Worm (Caenorhabditis elegans) whole organism, late embryonic: ENCODE data around the gene cts-1.

ENCODE experiments used
- C08G9.2 ChIP-seq: sonication (generic microtip); optimal IDR thresholded peaks from 2 replicates; lab custom pipeline; 2016; ENCODE audit warnings: mild to moderate bottlenecking, missing genetic modification characterization, moderate library complexity, missing compliant biosample characterization
- K02D7.2 ChIP-seq: sonication (generic microtip); optimal IDR thresholded peaks from 2 replicates; lab custom pipeline; 2017; ENCODE audit warnings: mild to moderate bottlenecking, missing genetic modification characterization, missing compliant biosample characterization
- ceh-14 ChIP-seq: sonication (generic microtip); optimal IDR thresholded peaks from 2 replicates; lab custom pipeline; 2016; ENCODE audit warnings: missing genotype, missing genetic modification characterization, missing compliant biosample characterization
- ceh-19 ChIP-seq: fragments of 200-800 bp; sonication (Bioruptor generic); optimal IDR thresholded peaks from 2 replicates; lab custom pipeline; 2018; ENCODE audit warnings: mild to moderate bottlenecking, missing genetic modification characterization, missing compliant biosample characterization
- ceh-2 ChIP-seq: sonication (generic microtip); optimal IDR thresholded peaks from 2 replicates; lab custom pipeline; 2016; ENCODE audit warnings: missing genotype, missing genetic modification characterization, missing compliant biosample characterization
- ceh-30 ChIP-seq: fragments of 150-350 bp; optimal IDR thresholded peaks from 2 replicates; lab custom pipeline; 2014; ENCODE audit warnings: missing biosample characterization, missing genetic modification characterization
- ceh-31 ChIP-seq: sonication (generic microtip); optimal IDR thresholded peaks from 2 replicates; lab custom pipeline; 2016; ENCODE audit warnings: missing genetic modification characterization, missing compliant biosample characterization
- ceh-45 ChIP-seq: fragments of 200-800 bp; sonication (Bioruptor generic); IDR thresholded peaks from 2 replicates; pipeline ENCODE4 v1.3.6; 2022; ENCODE audit warnings: missing genetic modification reagents, missing genetic modification characterization, missing compliant biosample characterization
- ceh-48 ChIP-seq: sonication (generic microtip); optimal IDR thresholded peaks from 2 replicates; lab custom pipeline; 2016; ENCODE audit warnings: missing genetic modification characterization, inconsistent platforms, missing compliant biosample characterization
- ceh-6 ChIP-seq: fragments of 200-800 bp; sonication (Bioruptor generic); optimal IDR thresholded peaks from 2 replicates; lab custom pipeline; 2018; ENCODE audit warnings: mild to moderate bottlenecking, missing genetic modification characterization, missing compliant biosample characterization
- ceh-9 ChIP-seq: sonication (generic microtip); optimal IDR thresholded peaks from 2 replicates; lab custom pipeline; 2016; ENCODE audit warnings: mild to moderate bottlenecking, missing genetic modification characterization, inconsistent platforms, missing compliant biosample characterization
- elt-4 ChIP-seq: sonication (generic microtip); optimal IDR thresholded peaks from 2 replicates; lab custom pipeline; 2016; ENCODE audit warnings: missing genetic modification characterization, missing compliant biosample characterization
- ets-4 ChIP-seq: sonication (generic microtip); optimal IDR thresholded peaks from 2 replicates; lab custom pipeline; 2016; ENCODE audit warnings: missing genetic modification characterization, missing compliant biosample characterization
- eyg-1 ChIP-seq: sonication (generic microtip); optimal IDR thresholded peaks from 2 replicates; lab custom pipeline; 2016; ENCODE audit warnings: missing genotype, missing genetic modification characterization, missing compliant biosample characterization
- fax-1 ChIP-seq: sonication (generic microtip); optimal IDR thresholded peaks from 2 replicates; lab custom pipeline; 2016; ENCODE audit warnings: missing genotype, missing genetic modification characterization, missing compliant biosample characterization
- fkh-10 ChIP-seq: fragments of 150-350 bp; optimal IDR thresholded peaks from 2 replicates; lab custom pipeline; 2014; ENCODE audit warnings: missing biosample characterization, missing genetic modification reagents, missing genetic modification characterization
- fkh-6 ChIP-seq: sonication (generic microtip); optimal IDR thresholded peaks from 2 replicates; lab custom pipeline; 2016; ENCODE audit warnings: missing genetic modification characterization, missing compliant biosample characterization
- hlh-13 ChIP-seq: fragments of 200-800 bp; sonication (Bioruptor generic); optimal IDR thresholded peaks from 2 replicates; lab custom pipeline; 2018; ENCODE audit warnings: mild to moderate bottlenecking, missing genetic modification characterization, missing compliant biosample characterization
- hlh-15 ChIP-seq: sonication (generic microtip); optimal IDR thresholded peaks from 2 replicates; lab custom pipeline; 2016; ENCODE audit warnings: missing genetic modification characterization, missing compliant biosample characterization
- hlh-30 ChIP-seq: sonication (generic microtip); optimal IDR thresholded peaks from 2 replicates; lab custom pipeline; 2017; ENCODE audit warnings: antibody characterized with exemption, missing genetic modification characterization, missing compliant biosample characterization; ENCODE audit not compliant: insufficient read depth
- hlh-6 ChIP-seq: sonication (generic microtip); optimal IDR thresholded peaks from 2 replicates; lab custom pipeline; 2016; ENCODE audit warnings: missing genotype, missing genetic modification characterization, missing compliant biosample characterization
- hlh-8 ChIP-seq: sonication (generic microtip); optimal IDR thresholded peaks from 2 replicates; lab custom pipeline; 2016; ENCODE audit warnings: missing genotype, missing genetic modification characterization, missing compliant biosample characterization
- lin-11 ChIP-seq: fragments of 200-800 bp; sonication (Bioruptor generic); optimal IDR thresholded peaks from 2 replicates; lab custom pipeline; 2018; ENCODE audit warnings: mild to moderate bottlenecking, missing genetic modification characterization, missing compliant biosample characterization
- madf-2 ChIP-seq: sonication (generic microtip); optimal IDR thresholded peaks from 2 replicates; lab custom pipeline; 2017; ENCODE audit warnings: missing genetic modification characterization, missing compliant biosample characterization
- mec-3 ChIP-seq: sonication (generic microtip); optimal IDR thresholded peaks from 2 replicates; lab custom pipeline; 2016; ENCODE audit warnings: borderline replicate concordance, missing genetic modification characterization, missing compliant biosample characterization
- nhr-232 ChIP-seq: sonication (generic microtip); optimal IDR thresholded peaks from 2 replicates; lab custom pipeline; 2016; ENCODE audit warnings: missing genetic modification characterization, missing compliant biosample characterization
- sox-2 ChIP-seq: fragments of 200-800 bp; sonication (Bioruptor generic); IDR thresholded peaks from 2 replicates; pipeline ENCODE4 v1.3.6; 2022; ENCODE audit warnings: missing genetic modification reagents, missing genetic modification characterization, missing compliant biosample characterization
- syd-9 ChIP-seq: sonication (generic microtip); optimal IDR thresholded peaks from 2 replicates; lab custom pipeline; 2016; ENCODE audit warnings: mild to moderate bottlenecking, missing genetic modification characterization, moderate library complexity, missing compliant biosample characterization
- unc-3 ChIP-seq, 2 experiments: fragments of 200-800 bp in 1 of 2; sonication (Bioruptor generic) in 1 of 2; sonication (generic microtip) in 1 of 2; conservative IDR thresholded peaks in 1 of 2; optimal IDR thresholded peaks in 1 of 2; 2 replicates each; pipeline versions ENCODE4 v1.3.6 to Lab custom; 2016 to 2022; ENCODE audit warnings: missing compliant biosample characterization in 2 of 2, missing genetic modification characterization in 2 of 2, missing genetic modification reagents in 1 of 2
- unc-42 ChIP-seq: sonication (generic microtip); optimal IDR thresholded peaks from 2 replicates; lab custom pipeline; 2016; ENCODE audit warnings: missing genotype, missing genetic modification characterization, missing compliant biosample characterization
- unc-55 ChIP-seq: sonication (generic microtip); optimal IDR thresholded peaks from 2 replicates; lab custom pipeline; 2017; ENCODE audit warnings: missing biosample characterization, missing genetic modification reagents, missing genetic modification characterization
- unc-86 ChIP-seq: sonication (generic microtip); optimal IDR thresholded peaks from 2 replicates; lab custom pipeline; 2016; ENCODE audit warnings: missing genetic modification characterization, missing compliant biosample characterization
- ztf-16 ChIP-seq: sonication (generic microtip); optimal IDR thresholded peaks from 2 replicates; lab custom pipeline; 2017; ENCODE audit warnings: missing genetic modification characterization, missing compliant biosample characterization

Gene cts-1

DNA sequence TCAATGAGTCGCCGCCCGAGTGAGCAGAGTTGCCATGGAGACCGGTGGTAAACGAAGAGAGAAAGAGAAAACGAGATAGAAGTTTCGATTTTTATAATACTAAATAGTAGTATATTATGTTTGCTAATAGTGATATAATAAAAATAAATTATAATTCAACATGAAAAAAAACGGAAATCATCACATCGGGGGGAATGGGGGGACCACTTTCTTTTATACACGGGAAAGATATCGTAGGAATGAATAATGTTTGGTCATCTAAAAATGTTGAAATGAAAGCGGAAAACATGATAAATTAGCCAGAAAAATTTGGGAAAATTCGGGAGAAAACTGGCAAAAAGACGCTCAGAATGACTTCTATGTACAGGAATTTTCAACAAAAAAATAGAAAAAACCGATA is 45.2 kb upstream of the cts-1 start, which contains the start of gene bbs-5:
TSS of gene bbs-5 (minus strand) at position 101 of the 400 bp plus-strand sequence.
- TF ChIP-seq ets-4 (tag; lab: Kevin White, UChicago) (no peak), unc-55 (GFP tag; lab: Kevin White, UChicago) (no peak), fkh-10 (GFP tag; lab: Kevin White, UChicago) (no peak), unc-42 (tag; lab: Kevin White, UChicago) (no peak), K02D7.2 (tag; lab: Kevin White, UChicago) (no peak), hlh-30 (tag; lab: Kevin White, UChicago) (no peak), ceh-31 (tag; lab: Kevin White, UChicago) (no peak), unc-3 (GFP tag; conservative IDR thresholded peaks at IDR 0.05; lab: Robert Waterston, UW) (no peak), unc-3 (tag; optimal IDR thresholded peaks at IDR 0.05; lab: Kevin White, UChicago) (no peak), fax-1 (tag; lab: Kevin White, UChicago) (no peak), sox-2 (GFP tag; lab: Robert Waterston, UW) (no peak), ceh-30 (no peak), ztf-16 (tag; lab: Kevin White, UChicago) (no peak)
- TF ChIP-seq, all 69 proteins: peak for 0

- TF ChIP-seq syd-9 (no peak), fkh-10 (GFP tag; lab: Kevin White, UChicago) (no peak), ceh-45 (GFP tag; lab: Robert Waterston, UW) (no peak), ceh-48 (tag; lab: Kevin White, UChicago) (no peak), elt-4 (tag; lab: Kevin White, UChicago) (no peak), hlh-6 (no peak), hlh-15 (tag; lab: Kevin White, UChicago) (no peak), ets-4 (tag; lab: Kevin White, UChicago) (no peak), C08G9.2 (tag; lab: Kevin White, UChicago) (no peak), unc-86 (no peak), ceh-6 (no peak), fkh-6 (no peak)
Measured at ce11 chrIII:10261256-10261655, 44.8 kb upstream of the cts-1 start.

ce11 chrIII:10258641-10259040 is 42.2 kb upstream of the cts-1 start, which contains the start of gene rip-1:
TSS of gene rip-1 (minus strand) at chrIII:10258741.
- TF ChIP-seq hlh-13 (GFP tag; lab: Kevin White, UChicago) (no peak), hlh-8 (tag; lab: Kevin White, UChicago) (no peak)

DNA sequence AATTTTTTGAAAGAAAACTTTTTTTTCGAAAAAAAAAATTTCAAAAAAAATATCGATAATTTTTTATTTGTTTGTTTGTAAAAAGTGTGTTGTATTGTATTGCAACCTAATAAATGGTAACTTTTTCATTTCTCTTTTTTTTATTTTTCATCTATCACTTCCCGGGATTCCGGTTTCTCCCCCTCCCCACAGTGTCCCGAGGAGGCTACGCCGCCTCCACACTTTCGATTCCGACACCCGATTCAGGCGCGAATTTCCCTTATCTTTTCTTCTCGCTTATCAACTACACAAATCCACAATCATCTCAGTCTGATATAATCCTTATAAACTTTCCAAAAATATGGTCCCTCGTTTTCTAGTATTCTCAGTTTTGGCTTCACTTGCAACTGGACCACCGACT is 38.1 kb upstream of the cts-1 start, which contains the start of gene R01H10.4:
TSS of gene R01H10.4 (plus strand) at position 236 of the 400 bp plus-strand sequence.
- TF ChIP-seq ceh-19 (GFP tag; lab: Kevin White, UChicago) (no peak), ceh-2 (tag; lab: Kevin White, UChicago) (no peak), ceh-14 (tag; lab: Kevin White, UChicago) (no peak)

DNA sequence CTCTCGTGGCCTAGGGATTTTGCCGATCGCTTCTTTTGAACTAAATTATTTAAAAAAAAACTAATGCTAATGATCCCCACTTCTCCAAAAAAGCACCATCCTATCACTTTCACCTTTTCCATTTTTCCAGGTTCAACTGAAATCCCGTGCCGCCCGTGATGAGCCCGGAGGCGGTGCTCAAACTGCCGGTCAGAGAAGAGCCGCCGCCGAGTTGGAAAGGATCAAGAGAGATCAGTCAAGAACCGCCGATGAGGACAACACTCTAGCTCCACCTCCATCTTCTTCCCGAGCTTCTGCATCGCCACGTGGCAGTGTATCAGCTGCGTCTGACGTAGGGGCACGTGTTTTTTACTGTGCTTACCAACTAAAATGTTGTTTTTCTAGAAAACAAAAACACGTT is 36.9 kb upstream of the cts-1 start:
- no peak for TF ChIP-seq nhr-232 (tag; lab: Kevin White, UChicago)
- no peak for TF ChIP-seq lin-11 (tag; lab: Kevin White, UChicago)
- TF ChIP-seq ceh-9 (tag; lab: Kevin White, UChicago), result no peak

DNA sequence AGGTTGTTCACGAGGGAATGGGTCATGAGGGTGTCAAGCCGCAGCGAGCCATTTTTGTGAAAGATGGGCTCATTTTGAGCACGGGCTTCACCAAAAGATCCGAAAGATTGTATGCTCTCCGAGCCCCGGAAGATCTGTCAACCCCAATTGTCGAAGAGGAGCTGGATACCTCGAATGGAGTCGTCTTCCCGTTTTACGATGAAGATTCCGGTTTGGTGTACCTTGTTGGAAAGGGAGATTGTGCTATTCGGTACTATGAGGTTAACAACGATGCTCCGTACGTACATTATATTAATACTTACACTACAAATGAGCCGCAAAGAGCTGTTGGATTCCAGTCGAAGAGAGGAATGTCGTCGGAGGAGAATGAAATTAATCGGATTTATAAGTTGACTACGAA is 34.7 kb upstream of the cts-1 start:
- TF ChIP-seq madf-2 (tag; lab: Kevin White, UChicago) (no peak), hlh-15 (tag; lab: Kevin White, UChicago) (no peak), mec-3 (tag; lab: Kevin White, UChicago) (no peak), eyg-1 (tag; lab: Kevin White, UChicago) (no peak)
